Fruit fly (Drosophila melanogaster) Kc167 (cell line): Measurements from ENCODE around the gene MESK4.
"Not testable (repeated sequence)": the region's sequence is repeated elsewhere in the genome, so short reads cannot be mapped to it uniquely, and the experiment has no call there.

ENCODE experiments used
- Myc ChIP-seq: fragments of >200 bp; optimal IDR thresholded peaks from 2 replicates; lab custom pipeline; 2017; ENCODE audit warnings: missing external identifiers
- Sin3A ChIP-seq: fragments of >200 bp; optimal IDR thresholded peaks from 2 replicates; lab custom pipeline; 2018; ENCODE audit warnings: missing external identifiers
- h ChIP-seq: fragments of >200 bp; optimal IDR thresholded peaks from 3 replicates; lab custom pipeline; 2018; ENCODE audit warnings: missing external identifiers
- insv ChIP-seq: fragments of >200 bp; optimal IDR thresholded peaks from 3 replicates; lab custom pipeline; 2018; ENCODE audit warnings: missing external identifiers
- psq ChIP-seq: fragments of >200 bp; optimal IDR thresholded peaks from 2 replicates; lab custom pipeline; 2017; ENCODE audit warnings: missing external identifiers
- ttk ChIP-seq: sonication (Bioruptor generic); optimal IDR thresholded peaks from 2 replicates; lab custom pipeline; 2017; ENCODE audit warnings: missing external identifiers

The MESK4 gene

dm6 chr3R:16987924-16988298, 703 bp upstream of the MESK4 start:
- TF ChIP-seq Myc (lab: Kevin White, UChicago) (no peak), insv (lab: Kevin White, UChicago) (no peak), h (lab: Kevin White, UChicago) (no peak), Sin3A (lab: Kevin White, UChicago) (no peak), psq (no peak), ttk (lab: Kevin White, UChicago) (no peak)

DNA sequence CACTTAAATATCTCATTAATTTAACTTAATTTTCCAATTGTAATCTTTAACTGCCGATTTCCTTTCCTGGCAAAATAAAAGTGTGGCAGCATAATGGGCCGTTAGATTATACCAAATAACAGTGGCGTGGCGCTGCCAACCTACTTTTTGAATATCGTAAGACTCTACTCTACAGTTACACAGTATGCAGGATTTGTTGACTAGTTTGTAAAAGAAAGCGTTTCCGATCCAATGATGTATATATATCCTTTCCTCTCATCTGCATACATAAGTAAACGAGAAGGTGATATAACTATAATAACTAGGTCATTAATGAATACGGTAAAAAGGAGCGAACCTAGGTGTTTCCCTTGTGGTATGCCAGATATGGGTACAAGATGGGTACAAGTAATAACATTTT, 3.2 kb downstream of the MESK4 start, which contains the start of gene EMC2B:
Gene EMC2B (minus strand): TSS at position 98 of the 400 bp plus-strand sequence.
- TF ChIP-seq Sin3A (lab: Kevin White, UChicago) (no peak), ttk (lab: Kevin White, UChicago) (no peak), Myc (lab: Kevin White, UChicago) (no peak), h (lab: Kevin White, UChicago) (no peak), insv (lab: Kevin White, UChicago) (no peak), psq (no peak)

- TF ChIP-seq ttk (lab: Kevin White, UChicago); psq; Myc (lab: Kevin White, UChicago): not testable (repeated sequence)
These were observed 4.1 kb downstream of the MESK4 start, which contains the start of gene CG31274 for dm6 chr3R:16992716-16993115. CG31274 (plus strand) TSS chr3R:16993016.

dm6 chr3R:16996059-16996959, 7.7 kb downstream of the MESK4 start, which contains the start of the genes EMC2A and CG3534:
EMC2A (minus strand) TSS chr3R:16996071.
CG3534 (plus strand) TSS chr3R:16996446.
- TF ChIP-seq ttk (lab: Kevin White, UChicago) (no peak), psq (no peak), h (lab: Kevin White, UChicago) (no peak), Sin3A (lab: Kevin White, UChicago) (no peak), insv (lab: Kevin White, UChicago) (no peak), Myc (lab: Kevin White, UChicago) (no peak)

- TF ChIP-seq insv (lab: Kevin White, UChicago) (no peak), Sin3A (lab: Kevin White, UChicago) (no peak)
These were observed 13.8 kb downstream of the MESK4 start, which contains the start of the genes Sf3a1 and Irc for dm6 chr3R:17002218-17003110. Sf3a1 (minus strand) TSS chr3R:17002355. Irc (plus strand) TSS chr3R:17002875.

- TF ChIP-seq psq (no peak), insv (lab: Kevin White, UChicago) (no peak), Sin3A (lab: Kevin White, UChicago) (no peak), h (lab: Kevin White, UChicago) (no peak), ttk (lab: Kevin White, UChicago) (no peak)
These were observed 14.9 kb downstream of the MESK4 start for dm6 chr3R:17003468-17003867.

DNA sequence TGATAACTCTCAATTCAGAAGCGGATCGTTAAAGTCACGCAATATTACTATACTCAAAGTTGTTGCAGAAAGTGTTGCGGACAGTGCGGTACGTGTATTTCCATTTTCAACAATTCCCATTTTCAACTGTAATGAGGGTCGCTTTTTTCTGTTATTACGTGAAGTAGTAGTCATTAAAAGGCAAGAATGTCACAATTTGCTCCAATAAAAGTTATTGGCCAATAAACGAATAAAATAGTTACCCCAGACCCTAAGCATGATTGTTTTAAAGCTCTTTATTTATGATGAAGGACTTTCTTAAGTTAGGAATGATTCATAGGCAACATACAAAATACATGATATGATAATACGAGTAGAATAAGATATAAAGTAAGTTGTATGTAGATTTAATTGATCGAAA, 18.7 kb downstream of the MESK4 start:
- no peak for TF ChIP-seq Myc (lab: Kevin White, UChicago)
- no peak for TF ChIP-seq Sin3A (lab: Kevin White, UChicago)
- TF ChIP-seq psq = no peak

DNA sequence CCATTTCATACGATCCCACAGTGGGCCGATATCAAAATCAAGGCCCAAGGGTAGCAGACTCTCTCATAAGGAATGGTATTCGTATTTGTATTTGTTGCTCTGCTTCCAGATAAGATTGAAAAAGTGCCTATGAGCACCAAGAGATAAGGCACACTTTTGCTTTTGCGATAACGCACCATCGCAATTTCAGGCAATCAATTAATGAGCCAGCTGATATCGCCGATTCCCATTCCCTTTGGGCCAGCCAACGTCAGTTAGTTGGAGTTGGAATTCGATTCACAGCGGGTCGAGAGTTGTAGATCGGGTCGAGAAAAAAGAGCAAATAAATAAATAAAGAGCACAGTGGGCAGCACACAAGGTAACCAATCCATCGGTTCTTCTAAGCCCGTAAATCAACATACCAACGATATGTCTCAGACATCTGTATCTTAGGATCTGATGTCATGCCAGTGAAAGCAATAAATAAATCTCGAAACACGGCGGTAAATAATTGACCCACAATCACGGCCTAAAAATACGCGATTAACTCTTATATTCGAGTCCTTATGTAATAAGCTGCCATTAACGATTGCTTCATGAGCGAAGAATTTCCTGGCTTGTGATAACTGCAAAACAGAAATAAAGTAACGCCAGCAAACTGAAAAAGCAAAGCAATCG, 19.5 kb downstream of the MESK4 start, which contains the start of gene CG8907:
Gene CG8907 (plus strand): TSS at position 252 of the 657 bp plus-strand sequence.
- TF ChIP-seq h (lab: Kevin White, UChicago) = no peak
- no peak for TF ChIP-seq Sin3A (lab: Kevin White, UChicago)
- TF ChIP-seq ttk (lab: Kevin White, UChicago) = no peak
- no peak for TF ChIP-seq psq
- TF ChIP-seq Myc (lab: Kevin White, UChicago) = no peak
- TF ChIP-seq insv (lab: Kevin White, UChicago) = no peak

DNA sequence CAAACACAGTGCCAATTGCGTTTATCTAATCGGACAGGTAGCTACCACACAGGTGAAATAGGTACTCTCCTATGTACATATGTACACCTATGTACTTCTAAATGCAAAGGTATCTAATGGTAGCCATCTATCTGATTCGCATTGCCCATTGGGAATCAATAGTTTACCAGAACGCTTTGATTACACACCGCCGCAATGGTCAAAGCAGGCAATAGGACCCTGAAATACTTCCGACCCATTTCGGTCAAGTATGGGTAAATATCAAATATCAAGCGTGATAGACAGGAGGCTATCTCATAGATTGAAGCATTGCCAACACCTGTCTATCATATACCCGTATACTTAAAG, 20.0 kb downstream of the MESK4 start:
- TF ChIP-seq Sin3A (lab: Kevin White, UChicago) = no peak
- no peak for TF ChIP-seq Myc (lab: Kevin White, UChicago)
- no peak for TF ChIP-seq insv (lab: Kevin White, UChicago)
- TF ChIP-seq psq = no peak
- TF ChIP-seq ttk (lab: Kevin White, UChicago) = no peak
- TF ChIP-seq h (lab: Kevin White, UChicago) = no peak

dm6 chr3R:17014276-17014675, 25.7 kb downstream of the MESK4 start, which contains the start of gene Pxd:
Pxd (plus strand) TSS chr3R:17014576.
- TF ChIP-seq ttk (lab: Kevin White, UChicago) (no peak), insv (lab: Kevin White, UChicago) (no peak), Myc (lab: Kevin White, UChicago) (no peak), Sin3A (lab: Kevin White, UChicago) (no peak), psq (no peak), h (lab: Kevin White, UChicago) (no peak)

dm6 chr3R:17016193-17016592, 27.6 kb downstream of the MESK4 start:
- TF ChIP-seq insv (lab: Kevin White, UChicago) = no peak
- TF ChIP-seq Sin3A (lab: Kevin White, UChicago) = no peak
- no peak for TF ChIP-seq psq
- TF ChIP-seq Myc (lab: Kevin White, UChicago) = no peak
- no peak for TF ChIP-seq ttk (lab: Kevin White, UChicago)
- TF ChIP-seq h (lab: Kevin White, UChicago) = no peak
